Worm (Caenorhabditis elegans): Measurements from ENCODE around the gene R74.7.

- no peak for TF ChIP-seq him-1 (tag; optimal IDR thresholded peaks at IDR 0.05)
- no peak for TF ChIP-seq dao-5 (tag; optimal IDR thresholded peaks at IDR 0.05)
Observed at ce11 chrIII:4204072-4204471, at the start of gene R74.7, which contains the start of gene pelo-1.
